Fruit fly (Drosophila melanogaster): ENCODE measurements around the gene CG14329.

Gene CG14329

dm6 chr3R:17609059-17609458 is at the start of gene CG14329:
Gene CG14329, plus strand, starts transcription at chr3R:17609359.
- TF ChIP-seq CG34367 (tag; optimal IDR thresholded peaks at IDR 0.05) (no peak), CG13204 (GFP tag; optimal IDR thresholded peaks at IDR 0.05) (no peak), rn (GFP tag; IDR thresholded peaks at IDR 0.05) (no peak), D1 (tag; optimal IDR thresholded peaks at IDR 0.05) (no peak), CG14655 (GFP tag; optimal IDR thresholded peaks at IDR 0.05) (no peak), CG10348 (GFP tag; IDR thresholded peaks at IDR 0.05) (no peak), CG8301 (tag; optimal IDR thresholded peaks at IDR 0.05) (no peak), CG9948 (tag; optimal IDR thresholded peaks at IDR 0.05) (no peak), gl (tag; optimal IDR thresholded peaks at IDR 0.05) (no peak), CG32121 (GFP tag; IDR thresholded peaks at IDR 0.05) (no peak), Pif1B (GFP tag; optimal IDR thresholded peaks at IDR 0.05) (no peak), EcR (GFP tag; optimal IDR thresholded peaks at IDR 0.05) (no peak), CG8159 (tag; optimal IDR thresholded peaks at IDR 0.05) (no peak), CG12605 (GFP tag; IDR thresholded peaks at IDR 0.05) (no peak), Ets98B (GFP tag; IDR thresholded peaks at IDR 0.05) (no peak), CG4496 (GFP tag; IDR thresholded peaks at IDR 0.05) (no peak)

dm6 chr3R:17561175-17561574 is 48.0 kb upstream of the CG14329 start:
- no peak for TF ChIP-seq fd96Ca (GFP tag; IDR thresholded peaks at IDR 0.05)
- TF ChIP-seq CG8159 (tag; optimal IDR thresholded peaks at IDR 0.05): peak; percentile 37
- no peak for TF ChIP-seq CG9948 (tag; optimal IDR thresholded peaks at IDR 0.05)
- TF ChIP-seq rn (GFP tag; IDR thresholded peaks at IDR 0.05): no peak

- no peak for TF ChIP-seq CG32121 (GFP tag; IDR thresholded peaks at IDR 0.05)
- no peak for TF ChIP-seq CG12605 (GFP tag; IDR thresholded peaks at IDR 0.05)
- TF ChIP-seq Pif1B (GFP tag; optimal IDR thresholded peaks at IDR 0.05): no peak
- TF ChIP-seq D1 (tag; optimal IDR thresholded peaks at IDR 0.05): no peak
- TF ChIP-seq CG14655 (GFP tag; optimal IDR thresholded peaks at IDR 0.05): no peak
- TF ChIP-seq gl (tag; optimal IDR thresholded peaks at IDR 0.05): no peak
- TF ChIP-seq rn (GFP tag; IDR thresholded peaks at IDR 0.05): no peak
- no peak for TF ChIP-seq CG34367 (tag; optimal IDR thresholded peaks at IDR 0.05)
- no peak for TF ChIP-seq fd96Ca (GFP tag; IDR thresholded peaks at IDR 0.05)
- no peak for TF ChIP-seq CG4496 (GFP tag; IDR thresholded peaks at IDR 0.05)
- TF ChIP-seq Pif1A (GFP tag; optimal IDR thresholded peaks at IDR 0.05): no peak
- TF ChIP-seq CG8159 (tag; optimal IDR thresholded peaks at IDR 0.05): no peak
- TF ChIP-seq CG9948 (tag; optimal IDR thresholded peaks at IDR 0.05): no peak
- no peak for TF ChIP-seq Snoo (tag; optimal IDR thresholded peaks at IDR 0.05)
- TF ChIP-seq EcR (GFP tag; optimal IDR thresholded peaks at IDR 0.05): no peak
- no peak for TF ChIP-seq CG13204 (GFP tag; optimal IDR thresholded peaks at IDR 0.05)
Measured at dm6 chr3R:17564837-17565236, 44.3 kb upstream of the CG14329 start.

- TF ChIP-seq CG10348 (GFP tag; IDR thresholded peaks at IDR 0.05) (no peak), gl (tag; optimal IDR thresholded peaks at IDR 0.05) (no peak), CG9948 (tag; optimal IDR thresholded peaks at IDR 0.05) (no peak), D1 (tag; optimal IDR thresholded peaks at IDR 0.05) (no peak), Pif1B (GFP tag; optimal IDR thresholded peaks at IDR 0.05) (no peak), rn (GFP tag; IDR thresholded peaks at IDR 0.05) (no peak), Pif1A (GFP tag; optimal IDR thresholded peaks at IDR 0.05) (no peak), fd96Ca (GFP tag; IDR thresholded peaks at IDR 0.05) (no peak), Ets98B (GFP tag; IDR thresholded peaks at IDR 0.05) (no peak), CG14655 (GFP tag; optimal IDR thresholded peaks at IDR 0.05) (no peak), CG32121 (GFP tag; IDR thresholded peaks at IDR 0.05) (no peak), CG13204 (GFP tag; optimal IDR thresholded peaks at IDR 0.05) (no peak), CG34367 (tag; optimal IDR thresholded peaks at IDR 0.05) (no peak), EcR (GFP tag; optimal IDR thresholded peaks at IDR 0.05) (no peak), CG17806 (tag; optimal IDR thresholded peaks at IDR 0.05) (no peak), CG8159 (tag; optimal IDR thresholded peaks at IDR 0.05) (no peak)
Measured at dm6 chr3R:17566619-17567489, 42.3 kb upstream of the CG14329 start.

- TF ChIP-seq CG15710 (tag; optimal IDR thresholded peaks at IDR 0.05) (no peak), Pif1A (GFP tag; optimal IDR thresholded peaks at IDR 0.05) (no peak), CG8159 (tag; optimal IDR thresholded peaks at IDR 0.05) (peak; percentile 26)
Measured at dm6 chr3R:17583658-17584460, 25.3 kb upstream of the CG14329 start.

dm6 chr3R:17588805-17589204 is 20.4 kb upstream of the CG14329 start:
- TF ChIP-seq D1 (tag; optimal IDR thresholded peaks at IDR 0.05): no peak
- TF ChIP-seq CG17806 (tag; optimal IDR thresholded peaks at IDR 0.05): no peak
- TF ChIP-seq CG15710 (tag; optimal IDR thresholded peaks at IDR 0.05): no peak
- TF ChIP-seq fd96Ca (GFP tag; IDR thresholded peaks at IDR 0.05): no peak
- no peak for TF ChIP-seq CG8159 (tag; optimal IDR thresholded peaks at IDR 0.05)
- TF ChIP-seq Snoo (tag; optimal IDR thresholded peaks at IDR 0.05): no peak
- TF ChIP-seq CG10348 (GFP tag; IDR thresholded peaks at IDR 0.05): no peak
